Fruit fly (Drosophila melanogaster): ENCODE data around the gene t-cup.

DNA sequence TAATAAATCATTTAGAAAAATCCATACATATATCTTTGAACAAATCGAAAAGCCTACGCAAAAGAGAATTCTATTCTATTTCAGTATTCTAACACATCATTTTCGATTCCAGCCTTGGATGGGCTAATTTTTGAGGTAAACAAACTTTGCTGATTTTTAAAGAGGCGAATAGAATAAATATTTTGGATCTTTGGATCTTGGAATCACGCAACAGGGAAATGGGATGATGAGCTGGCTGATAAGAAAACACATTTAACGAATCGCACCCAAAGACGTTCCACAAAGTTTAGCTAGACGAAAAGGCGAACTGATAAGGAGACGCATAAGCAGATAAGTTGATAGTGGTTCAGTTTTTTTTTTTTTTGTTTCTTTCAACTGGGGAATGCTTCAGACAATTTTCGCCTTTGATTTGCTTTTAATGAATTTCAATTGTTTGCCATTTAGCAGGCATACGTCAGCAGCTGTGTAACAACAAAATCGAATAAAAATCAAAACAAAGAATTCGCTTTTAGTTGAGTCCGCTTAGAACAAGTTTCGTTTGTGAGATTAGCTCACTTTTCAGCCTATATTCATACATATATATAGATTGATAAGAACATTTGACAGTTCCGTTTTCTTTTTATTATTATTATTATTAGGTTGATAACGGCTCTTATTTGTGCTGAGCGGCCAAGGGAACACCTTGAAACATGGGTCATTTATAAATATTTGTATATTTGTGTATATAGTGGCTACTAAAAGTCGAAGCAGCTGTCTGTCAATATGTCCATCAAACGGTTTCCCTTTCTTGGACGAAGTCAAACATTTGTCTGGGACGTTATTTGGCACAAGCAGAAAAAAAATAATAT is 31.7 kb downstream of the t-cup start:
- no peak for TF ChIP-seq CG1832 (GFP tag; optimal IDR thresholded peaks at IDR 0.05)
- TF ChIP-seq Scr (GFP tag; IDR thresholded peaks at IDR 0.05; ENCODE audit: partially characterized antibody) = no peak
- TF ChIP-seq Med (GFP tag) = peak; percentile 72
